Worm (Caenorhabditis elegans): ENCODE results near the gene srg-32.

srg-32 gene

ce11 chrV:10540024-10540423 is 48.6 kb downstream of the srg-32 start, which contains the start of gene degt-1:
Gene degt-1 (plus strand): TSS chrV:10540324.
- TF ChIP-seq bed-1 (GFP tag; IDR thresholded peaks at IDR 0.05), result no peak
- no peak for TF ChIP-seq madf-10 (tag; optimal IDR thresholded peaks at IDR 0.05)
- no peak for TF ChIP-seq lin-40 (tag; optimal IDR thresholded peaks at IDR 0.05)
- TF ChIP-seq lin-26 (GFP tag; IDR thresholded peaks at IDR 0.05), result no peak
- no peak for TF ChIP-seq ccch-3 (GFP tag; optimal IDR thresholded peaks at IDR 0.05)
- TF ChIP-seq ceh-58 (GFP tag; IDR thresholded peaks at IDR 0.05), result no peak

DNA sequence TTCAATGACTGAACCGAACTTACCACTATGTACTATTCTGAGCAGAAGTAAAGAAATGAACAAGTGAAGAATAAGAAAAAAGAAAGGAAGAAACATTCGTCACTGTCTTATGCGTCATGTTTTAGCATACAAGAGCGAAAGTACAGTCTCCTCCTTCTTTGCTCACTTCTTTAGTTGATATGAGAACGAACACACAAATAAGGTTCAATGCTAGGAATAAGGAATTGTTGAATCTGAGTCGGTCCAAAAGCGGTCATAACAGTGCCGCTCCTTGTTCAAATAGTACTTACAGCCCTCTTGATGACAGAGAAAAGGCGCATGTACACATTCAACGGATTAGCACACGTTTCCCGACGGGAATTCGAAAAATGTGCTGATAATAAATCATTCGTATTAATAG is 49.5 kb downstream of the srg-32 start, which contains the start of gene F25D1.8:
F25D1.8 (plus strand) TSS at position 301 of the 400 bp plus-strand sequence.
- TF ChIP-seq lin-35 (GFP tag; optimal IDR thresholded peaks at IDR 0.05) (no peak), Y79H2A.3 (GFP tag; conservative IDR thresholded peaks at IDR 0.05) (no peak), mel-28 (tag; optimal IDR thresholded peaks at IDR 0.05; ENCODE audit: borderline replicate concordance) (no peak), sea-2 (GFP tag; IDR thresholded peaks at IDR 0.05) (no peak), Y53F4B.3 (GFP tag; IDR thresholded peaks at IDR 0.05) (no peak), lin-54 (GFP tag; optimal IDR thresholded peaks at IDR 0.05) (no peak), ztf-26 (tag; optimal IDR thresholded peaks at IDR 0.05) (no peak), nhr-80 (tag; optimal IDR thresholded peaks at IDR 0.05) (no peak), aptf-3 (GFP tag; IDR thresholded peaks at IDR 0.05) (no peak), bed-1 (GFP tag; IDR thresholded peaks at IDR 0.05) (no peak), B0261.1 (tag; optimal IDR thresholded peaks at IDR 0.05) (no peak), dpl-1 (GFP tag; optimal IDR thresholded peaks at IDR 0.05) (no peak), rec-8 (tag; optimal IDR thresholded peaks at IDR 0.05) (no peak), ekl-4 (GFP tag; IDR thresholded peaks at IDR 0.05) (no peak), B0336.3 (GFP tag; IDR thresholded peaks at IDR 0.05) (no peak), akir-1 (GFP tag; optimal IDR thresholded peaks at IDR 0.05) (no peak), dox-1 (GFP tag; IDR thresholded peaks at IDR 0.05) (no peak), hlh-26 (GFP tag; conservative IDR thresholded peaks at IDR 0.05) (no peak), atf-7 (tag; optimal IDR thresholded peaks at IDR 0.05) (no peak)
